Fruit fly (Drosophila melanogaster): ENCODE measurements around the gene Gr10b.
A peak's percentile ranks its signal among the peaks of the same experiment; 100 is the strongest.

The Gr10b gene

dm6 chrX:11452846-11453391 lies 39.9 kb upstream of the Gr10b start (continued):
- TF ChIP-seq seq (GFP tag; IDR thresholded peaks at IDR 0.05) (peak; percentile 85), Meics (GFP tag; optimal IDR thresholded peaks at IDR 0.05) (peak; percentile 64), aop (GFP tag; IDR thresholded peaks at IDR 0.05) (peak; percentile 36; the same call in 1 of the 2 replicates), Max (GFP tag; optimal IDR thresholded peaks at IDR 0.05) (no peak), chif (GFP tag; optimal IDR thresholded peaks at IDR 0.05) (peak; percentile 53 to 70), CG32767 (GFP tag; IDR thresholded peaks at IDR 0.05) (peak; percentile 79; the same call in 1 of the 2 replicates), CG6254 (GFP tag; optimal IDR thresholded peaks at IDR 0.05) (peak; percentile 55), Bdp1 (GFP tag; optimal IDR thresholded peaks at IDR 0.05) (peak; percentile 53), CG11456 (GFP tag; IDR thresholded peaks at IDR 0.05) (peak; percentile 83), CG10543 (GFP tag; optimal IDR thresholded peaks at IDR 0.05) (no peak), mam (GFP tag; optimal IDR thresholded peaks at IDR 0.05) (peak; percentile 79), CG14050 (GFP tag; IDR thresholded peaks at IDR 0.05) (peak; percentile 82), run (tag; optimal IDR thresholded peaks at IDR 0.05) (peak; percentile 30), nmo (GFP tag; optimal IDR thresholded peaks at IDR 0.05) (peak; percentile 82), GATAe (GFP tag; conservative IDR thresholded peaks at IDR 0.05) (no peak), stc (GFP tag; IDR thresholded peaks at IDR 0.05) (peak; percentile 88), BtbVII (GFP tag; optimal IDR thresholded peaks at IDR 0.05) (peak; percentile 64), ap (GFP tag; IDR thresholded peaks at IDR 0.05) (peak; percentile 75), croc (GFP tag; conservative IDR thresholded peaks at IDR 0.05) (peak; percentile 70), Chrac-16 (GFP tag; optimal IDR thresholded peaks at IDR 0.05) (peak; percentile 68), ranshi (GFP tag; IDR thresholded peaks at IDR 0.05) (peak; percentile 83), bsh (GFP tag; optimal IDR thresholded peaks at IDR 0.05) (peak; percentile 68 to 76), eve (GFP tag; optimal IDR thresholded peaks at IDR 0.05) (no peak), CG15514 (GFP tag; optimal IDR thresholded peaks at IDR 0.05) (peak; percentile 66), CG7928 (GFP tag; optimal IDR thresholded peaks at IDR 0.05) (no peak), CG17612 (GFP tag; IDR thresholded peaks at IDR 0.05) (peak; percentile 58), sisA (GFP tag; IDR thresholded peaks at IDR 0.05) (peak; percentile 75), Hsf (GFP tag; optimal IDR thresholded peaks at IDR 0.05) (peak; percentile 77), crc (GFP tag; optimal IDR thresholded peaks at IDR 0.05) (peak; percentile 50), NFAT (GFP tag; IDR thresholded peaks at IDR 0.05) (peak; percentile 73), sug (tag; optimal IDR thresholded peaks at IDR 0.05) (peak; percentile 14), CG9797 (GFP tag; optimal IDR thresholded peaks at IDR 0.05) (no peak), CG17359 (tag; optimal IDR thresholded peaks at IDR 0.05) (peak; percentile 84), fd102C (GFP tag; optimal IDR thresholded peaks at IDR 0.05) (peak; percentile 20), CG2199 (GFP tag; IDR thresholded peaks at IDR 0.05) (peak; percentile 77), tup (GFP tag; optimal IDR thresholded peaks at IDR 0.05) (no peak), sens (GFP tag) (peak; percentile 97), YL-1 (GFP tag; optimal IDR thresholded peaks at IDR 0.05) (no peak), CG18476 (GFP tag; optimal IDR thresholded peaks at IDR 0.05) (peak; percentile 64), Pdp1 (GFP tag; optimal IDR thresholded peaks at IDR 0.05) (peak; percentile 76 to 86), psq (GFP tag; optimal IDR thresholded peaks at IDR 0.05) (peak; percentile 78), CG10959 (GFP tag; IDR thresholded peaks at IDR 0.05) (peak; percentile 65), ham (GFP tag; IDR thresholded peaks at IDR 0.05) (no peak), mirr (GFP tag; optimal IDR thresholded peaks at IDR 0.05) (no peak), sr (GFP tag; IDR thresholded peaks at IDR 0.05) (peak; percentile 75), CG3281 (GFP tag; optimal IDR thresholded peaks at IDR 0.05) (peak; percentile 63), bcd (GFP tag; optimal IDR thresholded peaks at IDR 0.05) (peak; percentile 70), E2f2 (GFP tag; IDR thresholded peaks at IDR 0.05) (peak; percentile 63; the same call in 1 of the 2 replicates), vfl (GFP tag; optimal IDR thresholded peaks at IDR 0.05) (peak; percentile 57), Abd-B (GFP tag; optimal IDR thresholded peaks at IDR 0.05) (peak; percentile 65), Ets65A (GFP tag) (peak; percentile 95)
